Worm (Caenorhabditis elegans) whole organism, L2 larva: ENCODE measurements around the gene F19C7.3.

Experiments used
- ama-1 ChIP-seq: fragments of 150-350 bp; optimal IDR thresholded peaks from 2 replicates; lab custom pipeline; 2018; ENCODE audit warnings: inconsistent platforms
- fos-1 ChIP-seq: fragments of 150-350 bp; optimal IDR thresholded peaks from 2 replicates; lab custom pipeline; 2014; ENCODE audit warnings: missing biosample characterization, missing genetic modification characterization
- gmeb-1 ChIP-seq: fragments of 150-350 bp; optimal IDR thresholded peaks from 2 replicates; lab custom pipeline; 2014; ENCODE audit warnings: missing biosample characterization, missing genetic modification characterization
- lin-39 ChIP-seq: fragments of 150-350 bp; optimal IDR thresholded peaks from 2 replicates; lab custom pipeline; 2014; ENCODE audit warnings: missing biosample characterization, missing genetic modification reagents, missing genetic modification characterization
- lsy-2 ChIP-seq, 2 experiments: fragments of 150-350 bp in 1 of 2; sonication (generic microtip) in 1 of 2; optimal IDR thresholded peaks; 2 replicates each; lab custom pipeline; 2014 to 2017; ENCODE audit warnings: missing biosample characterization in 2 of 2, missing genetic modification characterization in 2 of 2
- mab-5 ChIP-seq: fragments of 150-350 bp; optimal IDR thresholded peaks from 2 replicates; lab custom pipeline; 2014; ENCODE audit warnings: missing biosample characterization, missing genetic modification characterization
- unc-62 ChIP-seq: fragments of 150-350 bp; optimal IDR thresholded peaks from 2 replicates; lab custom pipeline; 2014; ENCODE audit warnings: missing biosample characterization, missing genetic modification reagents, missing genetic modification characterization
- ztf-11 ChIP-seq: sonication (generic microtip); optimal IDR thresholded peaks from 2 replicates; lab custom pipeline; 2017; ENCODE audit warnings: missing biosample characterization, missing genetic modification characterization

DNA sequence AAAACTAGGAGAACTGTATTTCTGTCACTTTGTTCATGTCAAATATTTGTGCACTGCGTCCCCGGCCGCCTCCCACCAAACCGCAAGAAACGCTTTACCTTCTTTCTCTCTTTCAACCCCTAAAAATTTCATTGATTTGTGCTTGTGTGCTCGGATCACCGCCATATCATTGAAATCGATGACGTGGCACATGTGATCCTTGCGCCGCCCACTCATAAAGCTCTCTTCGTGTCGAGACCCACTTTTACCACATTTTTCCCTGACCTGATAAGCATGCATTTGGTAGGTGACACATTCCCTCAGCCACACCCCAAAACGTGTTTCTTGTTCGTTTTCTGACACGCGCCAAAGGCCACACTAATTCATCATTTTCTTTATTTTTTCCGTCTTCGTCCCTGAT is 39.2 kb upstream of the F19C7.3 start:
- no peak for TF ChIP-seq ztf-11 (tag; lab: Kevin White, UChicago)
- TF ChIP-seq lin-39: no peak
- TF ChIP-seq fos-1: peak; percentile 9
- TF ChIP-seq gmeb-1: no peak
- no peak for TF ChIP-seq lsy-2 (tag; optimal IDR thresholded peaks at IDR 0.05; lab: Kevin White, UChicago)
- TF ChIP-seq unc-62 (GFP tag; lab: Kevin White, UChicago): no peak
- no peak for TF ChIP-seq mab-5 (tag; lab: Kevin White, UChicago)
- no peak for TF ChIP-seq ama-1 (lab: Kevin White, UChicago)
